Worm (Caenorhabditis elegans) whole organism, L2 larva: ENCODE data around the gene W04E12.4.

Source experiments
- dmd-4 ChIP-seq: sonication (generic microtip); optimal IDR thresholded peaks from 2 replicates; lab custom pipeline; 2017; ENCODE audit warnings: missing biosample characterization, missing genetic modification characterization
- mdl-1 ChIP-seq, 2 experiments: fragments of 150-350 bp in 1 of 2; sonication (generic microtip) in 1 of 2; optimal IDR thresholded peaks; 2 replicates each; lab custom pipeline; 2017; ENCODE audit warnings: missing biosample characterization in 2 of 2, missing genetic modification characterization in 2 of 2
- snpc-4 ChIP-seq: fragments of 150-350 bp; optimal IDR thresholded peaks from 2 replicates; lab custom pipeline; 2014; ENCODE audit warnings: missing biosample characterization, missing genetic modification characterization

DNA sequence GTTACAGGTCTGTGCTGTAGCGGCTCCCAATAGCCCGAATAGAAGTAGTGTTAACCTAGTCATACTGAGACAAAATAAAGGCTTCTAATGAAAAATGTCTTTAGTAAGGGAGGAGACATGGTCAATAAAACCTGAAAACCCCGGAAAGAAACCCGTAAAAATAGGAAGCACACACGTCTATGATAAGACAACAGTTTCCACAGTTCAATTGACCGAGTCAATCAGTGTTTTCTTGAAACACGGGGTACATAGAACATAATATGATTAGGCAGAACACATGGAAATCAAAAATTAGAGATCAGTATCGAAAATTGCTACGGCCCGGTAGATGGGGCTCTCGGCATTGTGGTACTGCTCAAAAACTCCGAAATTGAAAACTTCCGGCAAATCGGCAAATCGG is 7.7 kb downstream of the W04E12.4 start, which contains the start of gene clec-49:
- TF ChIP-seq dmd-4 (tag; lab: Kevin White, UChicago), result no peak
- TF ChIP-seq mdl-1 (tag; optimal IDR thresholded peaks at IDR 0.05; lab: Kevin White, UChicago), result no peak
- no peak for TF ChIP-seq snpc-4 (tag; lab: Kevin White, UChicago)
